Worm (Caenorhabditis elegans) whole organism, young adult: Measurements from ENCODE around the gene sre-43.

Experiments used
- F22D6.2 ChIP-seq: sonication (generic microtip); optimal IDR thresholded peaks from 2 replicates; lab custom pipeline; 2016; ENCODE audit warnings: mild to moderate bottlenecking, missing genetic modification characterization, missing compliant biosample characterization
- F49E8.2 ChIP-seq: sonication (generic microtip); optimal IDR thresholded peaks from 3 replicates; lab custom pipeline; 2017; ENCODE audit warnings: missing genetic modification characterization, mild to moderate bottlenecking, missing compliant biosample characterization, antibody characterized with exemption, moderate library complexity; ENCODE audit not compliant: insufficient read depth
- F52B5.7 ChIP-seq: sonication (generic microtip); optimal IDR thresholded peaks from 2 replicates; lab custom pipeline; 2016; ENCODE audit warnings: mild to moderate bottlenecking, missing genetic modification characterization, missing compliant biosample characterization
- K11D2.4 ChIP-seq: fragments of 200-800 bp; sonication (Bioruptor generic); IDR thresholded peaks from 2 replicates; pipeline ENCODE4 v1.3.6; 2022; ENCODE audit warnings: missing genetic modification reagents, missing genetic modification characterization, missing compliant biosample characterization
- T07F8.4 ChIP-seq: sonication (generic microtip); optimal IDR thresholded peaks from 2 replicates; lab custom pipeline; 2016; ENCODE audit warnings: mild to moderate bottlenecking, missing genetic modification characterization, moderate library complexity, missing compliant biosample characterization
- Y56A3A.18 ChIP-seq: fragments of 200-800 bp; sonication (Bioruptor generic); IDR thresholded peaks from 2 replicates; pipeline ENCODE4 v1.3.6; 2022; ENCODE audit warnings: missing genetic modification reagents, missing genetic modification characterization, missing compliant biosample characterization
- Y67H2A.10 ChIP-seq: fragments of 200-800 bp; sonication (Bioruptor generic); conservative IDR thresholded peaks from 2 replicates; pipeline ENCODE4 v1.3.6; 2022; ENCODE audit warnings: missing genetic modification reagents, missing genetic modification characterization, missing compliant biosample characterization
- aptf-3 ChIP-seq: fragments of 200-800 bp; sonication (Bioruptor generic); IDR thresholded peaks from 2 replicates; pipeline ENCODE4 v1.3.6; 2022; ENCODE audit warnings: missing genetic modification characterization, missing compliant biosample characterization
- atf-7 ChIP-seq: sonication (generic microtip); optimal IDR thresholded peaks from 2 replicates; lab custom pipeline; 2017; ENCODE audit warnings: mild to moderate bottlenecking, missing genetic modification characterization, missing compliant biosample characterization
- attf-3 ChIP-seq: fragments of 200-800 bp; sonication (Bioruptor generic); conservative IDR thresholded peaks from 2 replicates; pipeline ENCODE4 v1.3.6; 2022; ENCODE audit warnings: missing genetic modification reagents, missing genetic modification characterization, missing compliant biosample characterization
- ceh-100 ChIP-seq: fragments of 200-800 bp; sonication (Bioruptor generic); IDR thresholded peaks from 2 replicates; pipeline ENCODE4 v1.3.6; 2022; ENCODE audit warnings: missing genetic modification reagents, missing genetic modification characterization, missing compliant biosample characterization
- ceh-27 ChIP-seq: fragments of 200-800 bp; sonication (Bioruptor generic); optimal IDR thresholded peaks from 2 replicates; lab custom pipeline; 2018; ENCODE audit warnings: mild to moderate bottlenecking, missing genetic modification characterization, moderate library complexity, missing compliant biosample characterization
- ceh-40 ChIP-seq: fragments of 200-800 bp; sonication (Bioruptor generic); IDR thresholded peaks from 2 replicates; pipeline ENCODE4 v1.3.6; 2022; ENCODE audit warnings: missing genetic modification characterization, missing compliant biosample characterization
- ceh-58 ChIP-seq: fragments of 200-800 bp; sonication (Bioruptor generic); IDR thresholded peaks from 2 replicates; pipeline ENCODE4 v1.3.6; 2022; ENCODE audit warnings: missing genetic modification characterization, missing compliant biosample characterization
- die-1 ChIP-seq: sonication (generic microtip); optimal IDR thresholded peaks from 2 replicates; lab custom pipeline; 2016; ENCODE audit warnings: missing genotype, mild to moderate bottlenecking, missing genetic modification characterization, missing compliant biosample characterization
- dpff-1 ChIP-seq: sonication (generic microtip); optimal IDR thresholded peaks from 2 replicates; lab custom pipeline; 2017; ENCODE audit warnings: mild to moderate bottlenecking, missing genetic modification characterization, missing compliant biosample characterization
- egrh-3 ChIP-seq: fragments of 200-800 bp; sonication (Bioruptor generic); IDR thresholded peaks from 2 replicates; pipeline ENCODE4 v1.3.6; 2022; ENCODE audit warnings: missing genetic modification reagents, missing genetic modification characterization, missing compliant biosample characterization
- fkh-3 ChIP-seq: sonication (generic microtip); optimal IDR thresholded peaks from 2 replicates; lab custom pipeline; 2016; ENCODE audit warnings: mild to moderate bottlenecking, missing genetic modification characterization, missing compliant biosample characterization
- him-1 ChIP-seq: sonication (generic microtip); optimal IDR thresholded peaks from 2 replicates; lab custom pipeline; 2016; ENCODE audit warnings: missing genotype, missing genetic modification reagents, missing genetic modification characterization, missing compliant biosample characterization
- hsf-1 ChIP-seq: fragments of 200-800 bp; sonication (Bioruptor generic); IDR thresholded peaks from 2 replicates; pipeline ENCODE4 v1.3.6; 2022; ENCODE audit warnings: missing genetic modification reagents, missing genetic modification characterization, missing compliant biosample characterization
- lag-1 ChIP-seq: fragments of 200-800 bp; sonication (Bioruptor generic); IDR thresholded peaks from 2 replicates; pipeline ENCODE4 v1.3.6; 2022; ENCODE audit warnings: missing genetic modification reagents, missing genetic modification characterization, missing compliant biosample characterization
- lin-54 ChIP-seq: fragments of 200-800 bp; sonication (Bioruptor generic); optimal IDR thresholded peaks from 2 replicates; lab custom pipeline; 2018; ENCODE audit warnings: mild to moderate bottlenecking, missing genetic modification characterization, missing compliant biosample characterization
- madf-6 ChIP-seq: fragments of 200-800 bp; sonication (Bioruptor generic); IDR thresholded peaks from 2 replicates; pipeline ENCODE4 v1.3.6; 2022; ENCODE audit warnings: missing genetic modification reagents, missing genetic modification characterization, missing compliant biosample characterization
- madf-8 ChIP-seq: fragments of 200-800 bp; sonication (Bioruptor generic); conservative IDR thresholded peaks from 2 replicates; pipeline ENCODE4 v1.3.6; 2022; ENCODE audit warnings: missing genetic modification reagents, missing genetic modification characterization, missing compliant biosample characterization
- mcd-1 ChIP-seq: fragments of 200-800 bp; sonication (Bioruptor generic); IDR thresholded peaks from 2 replicates; pipeline ENCODE4 v1.3.6; 2022; ENCODE audit warnings: missing genetic modification reagents, missing genetic modification characterization, missing compliant biosample characterization
- mes-4 ChIP-seq: sonication (generic microtip); optimal IDR thresholded peaks from 2 replicates; lab custom pipeline; 2016; ENCODE audit warnings: missing genotype, missing genetic modification characterization, missing compliant biosample characterization
- nfya-1 ChIP-seq: sonication (generic microtip); optimal IDR thresholded peaks from 2 replicates; lab custom pipeline; 2017; ENCODE audit warnings: antibody characterized with exemption, missing compliant biosample characterization, missing genetic modification characterization, borderline replicate concordance; ENCODE audit not compliant: insufficient read depth
- nhr-120 ChIP-seq: fragments of 200-800 bp; sonication (Bioruptor generic); IDR thresholded peaks from 2 replicates; pipeline ENCODE4 v1.3.6; 2022; ENCODE audit warnings: missing genetic modification characterization, missing compliant biosample characterization
- nhr-179 ChIP-seq: sonication (generic microtip); optimal IDR thresholded peaks from 2 replicates; lab custom pipeline; 2016; ENCODE audit warnings: mild to moderate bottlenecking, missing genetic modification characterization, missing compliant biosample characterization
- nhr-80 ChIP-seq: sonication (generic microtip); optimal IDR thresholded peaks from 2 replicates; lab custom pipeline; 2016; ENCODE audit warnings: missing genetic modification characterization, missing compliant biosample characterization
- nhr-90 ChIP-seq: sonication (generic microtip); optimal IDR thresholded peaks from 2 replicates; lab custom pipeline; 2016; ENCODE audit warnings: missing genotype, mild to moderate bottlenecking, missing genetic modification characterization, missing compliant biosample characterization
- pbrm-1 ChIP-seq: fragments of 200-800 bp; sonication (Bioruptor generic); IDR thresholded peaks from 2 replicates; pipeline ENCODE4 v1.3.6; 2022; ENCODE audit warnings: missing genetic modification reagents, missing genetic modification characterization, missing compliant biosample characterization
- pha-4 ChIP-seq: fragments of 150-350 bp; sonication (generic microtip); optimal IDR thresholded peaks from 2 replicates; lab custom pipeline; 2014; ENCODE audit warnings: missing biosample characterization, missing genetic modification reagents, missing genetic modification characterization
- repo-1 ChIP-seq: sonication (generic microtip); optimal IDR thresholded peaks from 2 replicates; lab custom pipeline; 2017; ENCODE audit warnings: mild to moderate bottlenecking, missing genetic modification characterization, missing compliant biosample characterization
- sea-2 ChIP-seq: fragments of 200-800 bp; sonication (Bioruptor generic); IDR thresholded peaks from 2 replicates; pipeline ENCODE4 v1.3.6; 2022; ENCODE audit warnings: missing genetic modification characterization, missing compliant biosample characterization
- snpc-1.3 ChIP-seq: sonication (generic microtip); optimal IDR thresholded peaks from 2 replicates; lab custom pipeline; 2017; ENCODE audit warnings: missing genetic modification characterization, mild to moderate bottlenecking, missing compliant biosample characterization, antibody characterized with exemption, moderate library complexity, missing genotype, missing genetic modification reagents; ENCODE audit not compliant: insufficient read depth
- snpc-4 ChIP-seq, 5 experiments: fragments of 150-350 bp in 1 of 5; sonication (generic microtip) in 4 of 5; optimal IDR thresholded peaks; 2 replicates each; lab custom pipeline; 2014 to 2018; ENCODE audit warnings: missing genetic modification characterization in 5 of 5, missing biosample characterization in 3 of 5, antibody characterized with exemption in 2 of 5, mild to moderate bottlenecking in 2 of 5, missing compliant biosample characterization in 2 of 5, missing genotype in 2 of 5, moderate library complexity in 2 of 5, missing genetic modification reagents in 1 of 5
- ztf-22 ChIP-seq: fragments of 200-800 bp; sonication (Bioruptor generic); optimal IDR thresholded peaks from 2 replicates; lab custom pipeline; 2018; ENCODE audit warnings: mild to moderate bottlenecking, missing genetic modification characterization, moderate library complexity, missing compliant biosample characterization

sre-43 gene

DNA sequence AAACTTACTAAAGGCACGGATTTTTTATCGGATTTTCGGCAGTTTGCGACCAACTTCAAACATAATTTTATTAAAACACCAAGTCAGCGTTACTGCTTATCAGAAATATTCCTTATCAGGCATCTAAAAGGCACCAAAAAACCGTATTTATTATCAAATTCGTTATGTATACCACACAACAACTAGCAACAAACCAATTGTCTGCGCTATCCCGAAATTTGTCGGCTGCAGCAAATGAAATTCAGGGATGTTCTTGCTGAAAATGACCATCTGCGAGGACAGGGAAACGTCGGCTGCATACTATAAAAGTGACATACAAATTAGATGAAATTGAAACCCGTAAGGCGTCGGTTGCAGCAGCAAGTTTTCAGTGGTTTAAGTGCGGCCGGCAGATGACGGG, 29.1 kb upstream of the sre-43 start:
- TF ChIP-seq F49E8.2 (tag; lab: Kevin White, UChicago) (no peak), nhr-80 (peak; percentile 20), madf-6 (GFP tag; lab: Robert Waterston, UW) (no peak), aptf-3 (no peak), Y56A3A.18 (no peak), egrh-3 (GFP tag; lab: Robert Waterston, UW) (no peak), K11D2.4 (GFP tag; lab: Robert Waterston, UW) (no peak), snpc-4 (GFP tag; optimal IDR thresholded peaks at IDR 0.05; lab: Kevin White, UChicago) (no peak), snpc-4 (tag; optimal IDR thresholded peaks at IDR 0.05; lab: Kevin White, UChicago) (peak in 2 of 4 experiments; percentile 48 to 76), him-1 (tag; lab: Kevin White, UChicago) (no peak), F22D6.2 (no peak)

DNA sequence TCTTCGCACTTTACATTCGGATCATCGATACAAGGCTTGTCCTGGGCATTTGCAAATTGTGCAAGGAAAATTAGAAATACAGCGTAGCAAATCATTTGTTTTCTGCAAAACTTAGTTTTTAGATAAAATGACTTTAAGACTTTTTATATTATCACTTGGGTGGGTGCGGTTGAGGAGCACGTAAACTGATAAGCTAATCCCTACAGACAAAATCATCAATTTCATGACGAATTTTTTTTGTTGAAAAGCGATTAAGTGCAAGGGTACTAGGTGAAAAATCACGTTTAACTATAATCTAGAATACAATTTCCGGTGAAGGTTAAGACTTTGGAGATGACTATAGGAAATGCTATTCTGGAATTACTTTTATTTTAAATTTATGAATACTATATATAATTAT, 28.6 kb upstream of the sre-43 start, which contains the start of gene F01D5.1:
F01D5.1 (minus strand) TSS at position 105 of the 400 bp plus-strand sequence.
- no peak for TF ChIP-seq nfya-1
- no peak for TF ChIP-seq fkh-3 (tag; lab: Kevin White, UChicago)
- no peak for TF ChIP-seq T07F8.4
- no peak for TF ChIP-seq Y67H2A.10 (GFP tag; lab: Robert Waterston, UW)
- no peak for TF ChIP-seq snpc-1.3 (tag; lab: Kevin White, UChicago)
- no peak for TF ChIP-seq ceh-100 (GFP tag; lab: Robert Waterston, UW)
- no peak for TF ChIP-seq attf-3 (GFP tag; lab: Robert Waterston, UW)
- no peak for TF ChIP-seq sea-2 (GFP tag; lab: Robert Waterston, UW)
- TF ChIP-seq mes-4, result no peak
- no peak for TF ChIP-seq ceh-40 (GFP tag; lab: Robert Waterston, UW)
- TF ChIP-seq F52B5.7 (tag; lab: Kevin White, UChicago), result no peak
- TF ChIP-seq, all 124 proteins: peak for 0

ce11 chrII:13994934-13995333, 26.1 kb upstream of the sre-43 start, which contains the start of gene Y39G8B.7:
Y39G8B.7 (minus strand) TSS chrII:13995034.
- TF ChIP-seq ceh-27 (GFP tag; lab: Kevin White, UChicago) (no peak), ztf-22 (no peak), dpff-1 (tag; lab: Kevin White, UChicago) (no peak), atf-7 (tag; lab: Kevin White, UChicago) (no peak), ceh-58 (GFP tag; lab: Robert Waterston, UW) (no peak), lag-1 (GFP tag; lab: Robert Waterston, UW) (no peak), nhr-120 (GFP tag; lab: Robert Waterston, UW) (no peak), nhr-90 (tag; lab: Kevin White, UChicago) (no peak), mcd-1 (GFP tag; lab: Robert Waterston, UW) (no peak), madf-8 (no peak), die-1 (tag; lab: Kevin White, UChicago) (no peak), madf-6 (GFP tag; lab: Robert Waterston, UW) (no peak), lin-54 (GFP tag; lab: Kevin White, UChicago) (no peak), pbrm-1 (GFP tag; lab: Robert Waterston, UW) (no peak), repo-1 (tag; lab: Kevin White, UChicago) (no peak), pha-4 (tag; lab: Kevin White, UChicago) (no peak), nhr-179 (no peak), hsf-1 (no peak), F22D6.2 (no peak), nfya-1 (no peak)
